Fruit fly (Drosophila melanogaster) Kc167 (cell line): ENCODE results near the gene saturn.

Source experiments
- h ChIP-seq: fragments of >200 bp; optimal IDR thresholded peaks from 3 replicates; lab custom pipeline; 2018; ENCODE audit warnings: missing external identifiers
- psq ChIP-seq: fragments of >200 bp; optimal IDR thresholded peaks from 2 replicates; lab custom pipeline; 2017; ENCODE audit warnings: missing external identifiers
- ttk ChIP-seq: sonication (Bioruptor generic); optimal IDR thresholded peaks from 2 replicates; lab custom pipeline; 2017; ENCODE audit warnings: missing external identifiers

- TF ChIP-seq psq (lab: Kevin White, UChicago) (no peak), ttk (no peak), h (lab: Kevin White, UChicago) (no peak)
Observed at dm6 chr3L:14229069-14229468, 25.9 kb downstream of the saturn start.
